Fruit fly (Drosophila melanogaster) S2 (cell line): ENCODE results near the gene Ravus.

ENCODE experiments used
- CG8478 ChIP-seq: fragments of >200 bp; optimal IDR thresholded peaks from 2 replicates; lab custom pipeline; 2018
- CTCF ChIP-seq, 2 experiments: fragments of >200 bp; optimal IDR thresholded peaks; 2 replicates each; lab custom pipeline; 2018

DNA sequence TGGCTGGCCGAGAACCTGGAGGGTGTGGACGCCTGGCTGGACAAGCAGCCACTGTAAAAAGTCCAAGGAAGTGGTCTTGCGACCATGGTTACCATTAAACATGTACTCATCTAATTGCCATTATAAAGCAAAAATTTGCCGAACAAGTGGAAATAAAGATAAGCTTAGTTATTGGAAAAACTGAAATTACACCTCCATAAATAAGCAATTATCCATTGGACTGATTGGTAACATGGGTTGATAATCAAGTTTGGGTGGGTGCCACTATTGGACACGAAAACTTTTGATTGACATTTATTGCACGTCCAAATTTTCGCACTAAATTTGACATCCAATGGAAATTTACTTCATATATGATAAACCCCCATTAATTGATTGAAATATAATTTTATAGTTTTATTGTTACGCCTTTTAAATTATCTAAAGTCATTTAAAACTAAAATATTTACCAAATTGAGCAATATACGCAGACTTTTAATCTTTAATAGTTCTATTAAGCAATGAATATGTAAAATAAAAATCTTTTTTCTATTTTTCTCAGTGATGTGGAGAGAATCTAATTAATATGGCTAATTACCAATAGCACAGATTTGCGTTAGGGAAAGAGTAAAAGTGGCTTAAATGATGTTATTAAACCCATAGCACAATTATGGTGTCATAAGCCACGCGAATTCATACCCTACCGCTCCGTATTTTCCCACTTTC, 34.4 kb upstream of the Ravus start, which contains the start of gene CG8774:
- TF ChIP-seq CTCF (optimal IDR thresholded peaks at IDR 0.05; lab: Kevin White, UChicago) (no peak), CG8478 (lab: Kevin White, UChicago) (no peak)
